Worm (Caenorhabditis elegans) whole organism, young adult: ENCODE measurements around the gene F32D1.8.

ENCODE experiments used
- B0035.1 ChIP-seq: sonication (generic microtip); optimal IDR thresholded peaks from 2 replicates; lab custom pipeline; 2016; ENCODE audit warnings: missing genetic modification characterization, mild to moderate bottlenecking, missing compliant biosample characterization, missing genotype, missing genetic modification reagents
- C06A6.2 ChIP-seq: fragments of 200-800 bp; sonication (Bioruptor generic); conservative IDR thresholded peaks from 2 replicates; pipeline ENCODE4 v1.3.6; 2022; ENCODE audit warnings: missing genetic modification characterization, missing compliant biosample characterization
- C17E4.6 ChIP-seq: fragments of 200-800 bp; sonication (Bioruptor generic); IDR thresholded peaks from 2 replicates; pipeline ENCODE4 v1.3.6; 2022; ENCODE audit warnings: missing genetic modification reagents, missing genetic modification characterization, missing compliant biosample characterization
- D2030.7 ChIP-seq: fragments of 200-800 bp; sonication (Bioruptor generic); IDR thresholded peaks from 2 replicates; pipeline ENCODE4 v1.3.6; 2022; ENCODE audit warnings: missing genetic modification reagents, missing genetic modification characterization, missing compliant biosample characterization
- F22D6.2 ChIP-seq: sonication (generic microtip); optimal IDR thresholded peaks from 2 replicates; lab custom pipeline; 2016; ENCODE audit warnings: mild to moderate bottlenecking, missing genetic modification characterization, missing compliant biosample characterization
- F23B12.7 ChIP-seq: sonication (generic microtip); optimal IDR thresholded peaks from 2 replicates; lab custom pipeline; 2017; ENCODE audit warnings: missing genetic modification characterization, mild to moderate bottlenecking, missing compliant biosample characterization, antibody characterized with exemption, moderate library complexity; ENCODE audit not compliant: insufficient read depth
- F37B4.10 ChIP-seq: fragments of 200-800 bp; sonication (Bioruptor generic); IDR thresholded peaks from 2 replicates; pipeline ENCODE4 v1.3.6; 2022; ENCODE audit warnings: missing genetic modification characterization, missing compliant biosample characterization
- F57A8.1 ChIP-seq: fragments of 200-800 bp; sonication (Bioruptor generic); optimal IDR thresholded peaks from 2 replicates; lab custom pipeline; 2018; ENCODE audit warnings: mild to moderate bottlenecking, missing genetic modification characterization, moderate library complexity, missing compliant biosample characterization
- F57C9.4 ChIP-seq: sonication (generic microtip); optimal IDR thresholded peaks from 2 replicates; lab custom pipeline; 2017; ENCODE audit warnings: mild to moderate bottlenecking, missing genetic modification characterization, missing compliant biosample characterization
- K11D2.4 ChIP-seq: fragments of 200-800 bp; sonication (Bioruptor generic); IDR thresholded peaks from 2 replicates; pipeline ENCODE4 v1.3.6; 2022; ENCODE audit warnings: missing genetic modification reagents, missing genetic modification characterization, missing compliant biosample characterization
- Y53G8AR.9 ChIP-seq: fragments of 200-800 bp; sonication (Bioruptor generic); conservative IDR thresholded peaks from 2 replicates; pipeline ENCODE4 v1.3.6; 2022; ENCODE audit warnings: missing genetic modification reagents, missing genetic modification characterization, missing compliant biosample characterization
- Y79H2A.3 ChIP-seq: fragments of 200-800 bp; sonication (Bioruptor generic); conservative IDR thresholded peaks from 2 replicates; pipeline ENCODE4 v1.3.6; 2022; ENCODE audit warnings: missing genetic modification reagents, missing genetic modification characterization, missing compliant biosample characterization
- akir-1 ChIP-seq: fragments of 200-800 bp; sonication (Bioruptor generic); optimal IDR thresholded peaks from 2 replicates; lab custom pipeline; 2018; ENCODE audit warnings: mild to moderate bottlenecking, missing genetic modification characterization, moderate library complexity, missing compliant biosample characterization
- atf-7 ChIP-seq: sonication (generic microtip); optimal IDR thresholded peaks from 2 replicates; lab custom pipeline; 2017; ENCODE audit warnings: mild to moderate bottlenecking, missing genetic modification characterization, missing compliant biosample characterization
- attf-5 ChIP-seq: fragments of 200-800 bp; sonication (Bioruptor generic); optimal IDR thresholded peaks from 2 replicates; lab custom pipeline; 2018; ENCODE audit warnings: mild to moderate bottlenecking, missing genetic modification characterization, missing compliant biosample characterization
- bed-2 ChIP-seq: fragments of 200-800 bp; sonication (Bioruptor generic); IDR thresholded peaks from 2 replicates; pipeline ENCODE4 v1.3.6; 2022; ENCODE audit warnings: missing genetic modification reagents, missing genetic modification characterization, missing compliant biosample characterization
- ccch-3 ChIP-seq: fragments of 200-800 bp; sonication (Bioruptor generic); optimal IDR thresholded peaks from 2 replicates; lab custom pipeline; 2018; ENCODE audit warnings: mild to moderate bottlenecking, missing genetic modification characterization, missing compliant biosample characterization
- ceh-27 ChIP-seq: fragments of 200-800 bp; sonication (Bioruptor generic); optimal IDR thresholded peaks from 2 replicates; lab custom pipeline; 2018; ENCODE audit warnings: mild to moderate bottlenecking, missing genetic modification characterization, moderate library complexity, missing compliant biosample characterization
- ceh-58 ChIP-seq: fragments of 200-800 bp; sonication (Bioruptor generic); IDR thresholded peaks from 2 replicates; pipeline ENCODE4 v1.3.6; 2022; ENCODE audit warnings: missing genetic modification characterization, missing compliant biosample characterization
- dox-1 ChIP-seq: fragments of 200-800 bp; sonication (Bioruptor generic); IDR thresholded peaks from 2 replicates; pipeline ENCODE4 v1.3.6; 2022; ENCODE audit warnings: missing genetic modification reagents, missing genetic modification characterization, missing compliant biosample characterization
- egl-44 ChIP-seq: fragments of 200-800 bp; sonication (Bioruptor generic); IDR thresholded peaks from 2 replicates; pipeline ENCODE4 v1.3.6; 2022; ENCODE audit warnings: missing genetic modification reagents, missing genetic modification characterization, missing compliant biosample characterization
- fkh-3 ChIP-seq: sonication (generic microtip); optimal IDR thresholded peaks from 2 replicates; lab custom pipeline; 2016; ENCODE audit warnings: mild to moderate bottlenecking, missing genetic modification characterization, missing compliant biosample characterization
- hmg-1.2 ChIP-seq: fragments of 200-800 bp; sonication (Bioruptor generic); IDR thresholded peaks from 2 replicates; pipeline ENCODE4 v1.3.6; 2022; ENCODE audit warnings: missing genetic modification reagents, missing genetic modification characterization, missing compliant biosample characterization
- hrde-1 ChIP-seq: sonication (generic microtip); optimal IDR thresholded peaks from 2 replicates; lab custom pipeline; 2016; ENCODE audit warnings: missing genetic modification characterization, mild to moderate bottlenecking, missing compliant biosample characterization, moderate library complexity, missing genotype, missing genetic modification reagents, borderline replicate concordance
- lag-1 ChIP-seq: fragments of 200-800 bp; sonication (Bioruptor generic); IDR thresholded peaks from 2 replicates; pipeline ENCODE4 v1.3.6; 2022; ENCODE audit warnings: missing genetic modification reagents, missing genetic modification characterization, missing compliant biosample characterization
- lin-26 ChIP-seq: fragments of 200-800 bp; sonication (Bioruptor generic); IDR thresholded peaks from 2 replicates; pipeline ENCODE4 v1.3.6; 2022; ENCODE audit warnings: missing genetic modification reagents, missing genetic modification characterization, missing compliant biosample characterization
- lin-40 ChIP-seq: sonication (generic microtip); optimal IDR thresholded peaks from 2 replicates; lab custom pipeline; 2016; ENCODE audit warnings: missing genetic modification characterization, mild to moderate bottlenecking, missing compliant biosample characterization, missing genotype, missing genetic modification reagents
- madf-10 ChIP-seq: sonication (generic microtip); optimal IDR thresholded peaks from 2 replicates; lab custom pipeline; 2016; ENCODE audit warnings: mild to moderate bottlenecking, missing genetic modification characterization, missing compliant biosample characterization
- madf-8 ChIP-seq: fragments of 200-800 bp; sonication (Bioruptor generic); conservative IDR thresholded peaks from 2 replicates; pipeline ENCODE4 v1.3.6; 2022; ENCODE audit warnings: missing genetic modification reagents, missing genetic modification characterization, missing compliant biosample characterization
- nhr-27 ChIP-seq: fragments of 200-800 bp; sonication (Bioruptor generic); optimal IDR thresholded peaks from 2 replicates; lab custom pipeline; 2018; ENCODE audit warnings: mild to moderate bottlenecking, missing genetic modification characterization, moderate library complexity, missing compliant biosample characterization
- pha-4 ChIP-seq: fragments of 150-350 bp; sonication (generic microtip); optimal IDR thresholded peaks from 2 replicates; lab custom pipeline; 2014; ENCODE audit warnings: missing biosample characterization, missing genetic modification reagents, missing genetic modification characterization
- rec-8 ChIP-seq, 2 experiments: sonication (generic microtip); optimal IDR thresholded peaks; 2 replicates each; lab custom pipeline; 2016; ENCODE audit warnings: mild to moderate bottlenecking in 2 of 2, missing genetic modification characterization in 2 of 2, missing genetic modification reagents in 2 of 2, missing genotype in 2 of 2, missing biosample characterization in 1 of 2, missing compliant biosample characterization in 1 of 2, moderate library complexity in 1 of 2
- rpc-1 ChIP-seq, 2 experiments: fragments of 150-350 bp in 1 of 2; sonication (generic microtip) in 1 of 2; optimal IDR thresholded peaks; 2 replicates each; lab custom pipeline; 2014 to 2018; ENCODE audit warnings: missing biosample characterization in 1 of 2, missing genetic modification characterization in 1 of 2, missing genetic modification reagents in 1 of 2, missing genotype in 1 of 2
- tlf-1 ChIP-seq: fragments of 200-800 bp; sonication (Bioruptor generic); optimal IDR thresholded peaks from 2 replicates; lab custom pipeline; 2018; ENCODE audit warnings: mild to moderate bottlenecking, missing genetic modification characterization, missing compliant biosample characterization
- unc-130 ChIP-seq: sonication (generic microtip); optimal IDR thresholded peaks from 2 replicates; lab custom pipeline; 2016; ENCODE audit warnings: missing genetic modification reagents, missing genetic modification characterization, missing compliant biosample characterization
- xnd-1 ChIP-seq: sonication (generic microtip); optimal IDR thresholded peaks from 2 replicates; lab custom pipeline; 2016; ENCODE audit warnings: missing genotype, missing genetic modification reagents, missing genetic modification characterization, missing compliant biosample characterization
- ztf-26 ChIP-seq: sonication (generic microtip); optimal IDR thresholded peaks from 2 replicates; lab custom pipeline; 2017; ENCODE audit warnings: missing genetic modification characterization, missing compliant biosample characterization

F32D1.8 gene

ce11 chrV:4418116-4418515, 40.6 kb upstream of the F32D1.8 start, which contains the start of gene Y47D7A.6:
TSS of gene Y47D7A.6 (minus strand) at chrV:4418216.
- TF ChIP-seq C06A6.2 (GFP tag; lab: Robert Waterston, UW) (no peak), ccch-3 (GFP tag; lab: Kevin White, UChicago) (no peak), F22D6.2 (tag; lab: Kevin White, UChicago) (no peak), hrde-1 (tag; lab: Kevin White, UChicago) (no peak), F23B12.7 (tag; lab: Kevin White, UChicago) (no peak), fkh-3 (tag; lab: Kevin White, UChicago) (no peak), dox-1 (no peak), F57C9.4 (tag; lab: Kevin White, UChicago) (no peak), ztf-26 (tag; lab: Kevin White, UChicago) (no peak), D2030.7 (GFP tag; lab: Robert Waterston, UW) (no peak), lin-40 (tag; lab: Kevin White, UChicago) (no peak), tlf-1 (GFP tag; lab: Kevin White, UChicago) (no peak), nhr-27 (tag; lab: Kevin White, UChicago) (no peak)

- TF ChIP-seq rpc-1 (optimal IDR thresholded peaks at IDR 0.05; lab: Kevin White, UChicago) (no peak), rpc-1 (tag; optimal IDR thresholded peaks at IDR 0.05; lab: Kevin White, UChicago) (no peak), akir-1 (GFP tag; lab: Kevin White, UChicago) (no peak)
Observed at ce11 chrV:4416710-4417109, 39.2 kb upstream of the F32D1.8 start, which contains the start of gene Y47D7A.18. TSS of gene Y47D7A.18 (minus strand) at chrV:4416810.

- TF ChIP-seq pha-4 (tag; lab: Kevin White, UChicago) (no peak), ceh-58 (GFP tag; lab: Robert Waterston, UW) (no peak), unc-130 (GFP tag; lab: Kevin White, UChicago) (no peak), hmg-1.2 (no peak), Y53G8AR.9 (GFP tag; lab: Robert Waterston, UW) (no peak), C17E4.6 (GFP tag; lab: Robert Waterston, UW) (no peak)
Observed at ce11 chrV:4414613-4415071, 37.1 kb upstream of the F32D1.8 start, which contains the start of gene grl-5. TSS of gene grl-5 (minus strand) at chrV:4414663.

- TF ChIP-seq K11D2.4 (GFP tag; lab: Robert Waterston, UW), result no peak
- TF ChIP-seq F57A8.1 (GFP tag; lab: Kevin White, UChicago), result no peak
- TF ChIP-seq ceh-27, result no peak
- TF ChIP-seq nhr-27 (tag; lab: Kevin White, UChicago), result no peak
- no peak for TF ChIP-seq tlf-1 (GFP tag; lab: Kevin White, UChicago)
- TF ChIP-seq B0035.1 (tag; lab: Kevin White, UChicago), result no peak
- no peak for TF ChIP-seq hmg-1.2
- no peak for TF ChIP-seq F37B4.10 (GFP tag; lab: Robert Waterston, UW)
- no peak for TF ChIP-seq rpc-1 (optimal IDR thresholded peaks at IDR 0.05; lab: Kevin White, UChicago)
- no peak for TF ChIP-seq rpc-1 (tag; optimal IDR thresholded peaks at IDR 0.05; lab: Kevin White, UChicago)
- no peak for TF ChIP-seq Y79H2A.3 (GFP tag; lab: Robert Waterston, UW)
- no peak for TF ChIP-seq bed-2 (GFP tag; lab: Robert Waterston, UW)
- no peak for TF ChIP-seq egl-44 (GFP tag; lab: Robert Waterston, UW)
- no peak for TF ChIP-seq atf-7 (tag; lab: Kevin White, UChicago)
- no peak for TF ChIP-seq madf-10 (tag; lab: Kevin White, UChicago)
- no peak for TF ChIP-seq xnd-1 (tag; lab: Kevin White, UChicago)
- no peak for TF ChIP-seq madf-8 (GFP tag; lab: Robert Waterston, UW)
- no peak for TF ChIP-seq lin-26 (GFP tag; lab: Robert Waterston, UW)
- TF ChIP-seq lag-1, result no peak
- no peak for TF ChIP-seq rec-8 (tag; optimal IDR thresholded peaks at IDR 0.05; lab: Kevin White, UChicago)
- TF ChIP-seq attf-5 (GFP tag; lab: Kevin White, UChicago), result no peak
Observed at ce11 chrV:4411714-4412113, 34.2 kb upstream of the F32D1.8 start, which contains the start of gene Y47D7A.17. TSS of gene Y47D7A.17 (minus strand) at chrV:4411814.
